Worm (Caenorhabditis elegans): ENCODE data around the gene srsx-16.

The srsx-16 gene

DNA sequence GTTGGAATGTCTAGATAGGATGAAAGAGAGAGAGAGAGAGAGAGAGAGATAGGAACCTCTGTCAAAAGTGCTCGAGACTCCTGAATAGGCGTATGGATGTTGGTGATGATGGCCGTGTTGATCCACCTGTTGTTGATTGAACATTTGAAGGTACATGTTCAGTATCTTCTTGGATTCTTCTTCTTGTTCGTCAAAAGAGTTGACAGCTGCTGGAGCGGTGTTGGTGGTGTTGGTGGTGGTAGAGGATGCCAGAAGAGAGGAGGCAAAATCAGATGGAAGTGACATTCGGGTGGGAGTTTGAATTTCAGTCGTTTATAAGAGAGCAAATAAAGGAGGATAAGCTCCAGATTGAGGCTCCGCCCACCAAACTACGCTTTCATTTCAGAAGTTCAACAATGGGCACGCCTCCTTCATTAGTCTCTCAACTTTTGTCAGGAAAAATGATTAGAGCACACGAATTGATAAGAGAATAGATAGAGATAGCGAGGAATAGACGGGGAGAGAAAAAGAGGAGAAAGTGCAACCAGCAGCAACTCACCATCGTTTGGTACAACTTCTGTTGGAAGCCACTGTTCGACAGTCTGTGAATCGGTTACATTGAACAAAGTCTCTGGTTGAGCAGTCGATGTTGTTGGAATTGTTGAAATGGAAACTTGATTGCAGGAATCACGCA, 33.4 kb upstream of the srsx-16 start:
- no peak for TF ChIP-seq tbx-37 (GFP tag; conservative IDR thresholded peaks at IDR 0.05)
- TF ChIP-seq ama-1 (optimal IDR thresholded peaks at IDR 0.05): peak; percentile 27

DNA sequence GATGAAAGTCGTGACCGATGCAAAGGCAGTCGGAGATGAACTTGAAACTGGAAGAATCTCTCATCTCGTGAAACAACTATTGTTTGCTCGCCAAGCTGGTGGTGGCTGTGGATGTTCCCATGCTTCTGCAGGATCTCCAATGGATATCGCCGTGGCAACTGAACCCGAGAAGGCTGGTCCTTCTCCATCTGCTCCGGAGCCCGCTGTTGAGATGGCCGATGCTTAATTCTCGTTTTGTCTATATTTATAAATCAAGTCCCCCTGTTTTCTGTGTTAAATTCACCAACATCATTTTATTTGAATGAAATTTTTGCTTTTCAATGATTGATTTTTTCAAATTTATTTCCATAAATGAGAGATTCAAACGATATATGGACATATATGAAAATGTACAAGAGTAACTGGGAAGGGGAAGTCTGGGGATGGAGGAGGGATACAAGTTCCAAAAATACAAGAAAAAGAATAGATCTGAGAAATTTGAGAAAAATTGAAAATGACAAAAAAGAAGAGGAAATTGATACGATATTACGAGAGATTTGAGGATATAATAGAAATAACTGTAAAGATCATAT, 31.3 kb upstream of the srsx-16 start:
- TF ChIP-seq ets-7 (tag; optimal IDR thresholded peaks at IDR 0.05): no peak
- TF ChIP-seq ceh-36 (tag; optimal IDR thresholded peaks at IDR 0.05): no peak
- no peak for TF ChIP-seq ceh-13 (GFP tag; optimal IDR thresholded peaks at IDR 0.05)
- no peak for TF ChIP-seq tbx-11 (GFP tag; IDR thresholded peaks at IDR 0.05)

DNA sequence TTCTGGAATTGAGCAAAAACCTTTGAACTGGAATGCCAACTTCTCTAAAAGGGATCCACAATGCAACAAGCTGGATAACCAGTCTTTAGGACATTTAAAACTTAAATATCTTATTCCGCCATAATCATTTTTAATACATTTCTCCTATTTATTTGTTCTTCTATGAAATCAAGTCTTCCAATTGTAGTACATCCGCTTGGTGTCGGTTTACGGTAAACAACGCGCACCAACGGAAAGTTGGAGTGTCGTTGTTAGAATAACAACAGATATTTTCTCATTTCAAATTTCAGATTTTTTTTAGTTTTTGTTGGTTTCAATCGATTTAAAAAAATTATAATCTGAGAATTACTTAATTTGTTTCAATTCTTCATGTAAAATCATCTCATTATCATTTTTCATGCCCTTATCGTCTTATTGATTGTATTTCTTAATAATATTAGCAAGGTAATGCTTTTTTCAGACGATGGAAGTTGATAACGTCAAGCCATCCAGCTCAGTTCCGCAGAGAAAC, 29.6 kb upstream of the srsx-16 start, which contains the start of gene csn-5:
TSS of gene csn-5 (plus strand) at position 461 of the 511 bp plus-strand sequence.
- TF ChIP-seq ceh-36 (tag; optimal IDR thresholded peaks at IDR 0.05) (no peak), aly-1 (tag; optimal IDR thresholded peaks at IDR 0.05) (no peak), F13C5.2 (tag; optimal IDR thresholded peaks at IDR 0.05) (no peak), flt-1 (GFP tag; IDR thresholded peaks at IDR 0.05) (no peak), tbx-11 (GFP tag; IDR thresholded peaks at IDR 0.05) (no peak), ama-1 (optimal IDR thresholded peaks at IDR 0.05) (no peak)

DNA sequence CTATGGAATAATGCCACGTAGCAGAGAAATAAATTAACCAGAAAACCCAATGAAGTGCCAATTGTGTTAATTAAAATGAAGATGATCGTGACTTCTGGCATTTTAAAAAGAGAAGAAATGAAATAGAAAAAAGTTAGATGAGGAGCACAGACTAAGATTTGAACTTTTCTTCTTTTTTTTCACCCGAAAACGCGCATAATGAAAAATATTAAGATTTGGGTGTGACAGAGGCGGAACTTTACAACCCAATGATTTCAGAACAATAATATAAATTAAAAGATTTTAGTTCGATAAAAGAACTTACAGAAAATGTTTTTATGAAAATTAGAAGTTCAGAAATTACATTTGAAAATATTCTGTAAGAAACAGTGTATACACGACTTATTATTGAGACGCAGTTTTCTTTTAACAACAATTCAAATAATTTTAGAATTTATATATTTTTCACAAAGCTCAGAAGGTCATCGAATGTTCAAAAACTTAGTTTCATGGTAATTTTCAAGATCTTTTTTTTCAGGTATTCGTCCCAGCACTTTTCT, 26.0 kb upstream of the srsx-16 start, which contains the start of the genes srd-8 and B0547.2:
TSS of gene srd-8 (minus strand) at position 101 of the 539 bp plus-strand sequence.
TSS of gene B0547.2 (plus strand) at position 489 of the 539 bp plus-strand sequence.
- TF ChIP-seq hmbx-1 (tag; optimal IDR thresholded peaks at IDR 0.05): no peak
- no peak for TF ChIP-seq aly-1 (tag; optimal IDR thresholded peaks at IDR 0.05)
- TF ChIP-seq scrt-1 (GFP tag; IDR thresholded peaks at IDR 0.05): no peak
- no peak for TF ChIP-seq ets-7 (tag; optimal IDR thresholded peaks at IDR 0.05)

DNA sequence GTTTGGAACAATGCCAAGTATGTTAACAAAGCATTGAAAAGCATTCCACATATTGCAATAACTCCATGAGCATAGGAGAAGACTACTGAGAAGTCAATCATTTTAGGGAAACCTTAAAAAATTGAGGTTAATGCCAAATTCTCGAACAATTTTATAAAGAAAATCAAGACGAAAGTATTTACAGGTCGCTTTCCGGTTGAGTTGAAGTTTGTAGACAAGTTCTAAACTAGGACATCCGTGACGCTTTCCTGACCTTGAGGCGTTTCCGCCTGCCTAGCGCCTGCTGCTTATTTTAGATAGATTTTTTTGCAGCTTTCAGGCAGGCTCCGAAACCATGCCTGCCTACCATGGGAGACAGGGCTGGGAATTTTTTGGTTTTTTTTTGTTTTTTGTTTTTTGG, 16.0 kb upstream of the srsx-16 start, which contains the start of gene srd-13:
TSS of gene srd-13 (minus strand) at position 101 of the 400 bp plus-strand sequence.
- TF ChIP-seq ama-1 (optimal IDR thresholded peaks at IDR 0.05) (no peak), aly-1 (tag; optimal IDR thresholded peaks at IDR 0.05) (no peak), tbx-37 (GFP tag; conservative IDR thresholded peaks at IDR 0.05) (no peak), ceh-36 (tag; optimal IDR thresholded peaks at IDR 0.05) (no peak), hmg-4 (GFP tag; optimal IDR thresholded peaks at IDR 0.05) (no peak), pes-1 (GFP tag; IDR thresholded peaks at IDR 0.05) (no peak), tbx-11 (GFP tag; IDR thresholded peaks at IDR 0.05) (no peak), sea-1 (GFP tag; conservative IDR thresholded peaks at IDR 0.05) (no peak), hmbx-1 (tag; optimal IDR thresholded peaks at IDR 0.05) (no peak), ets-7 (tag; optimal IDR thresholded peaks at IDR 0.05) (no peak), F13C5.2 (tag; optimal IDR thresholded peaks at IDR 0.05) (no peak), ceh-13 (GFP tag; optimal IDR thresholded peaks at IDR 0.05) (no peak), flt-1 (GFP tag; IDR thresholded peaks at IDR 0.05) (no peak), hnd-1 (tag; optimal IDR thresholded peaks at IDR 0.05) (no peak)

DNA sequence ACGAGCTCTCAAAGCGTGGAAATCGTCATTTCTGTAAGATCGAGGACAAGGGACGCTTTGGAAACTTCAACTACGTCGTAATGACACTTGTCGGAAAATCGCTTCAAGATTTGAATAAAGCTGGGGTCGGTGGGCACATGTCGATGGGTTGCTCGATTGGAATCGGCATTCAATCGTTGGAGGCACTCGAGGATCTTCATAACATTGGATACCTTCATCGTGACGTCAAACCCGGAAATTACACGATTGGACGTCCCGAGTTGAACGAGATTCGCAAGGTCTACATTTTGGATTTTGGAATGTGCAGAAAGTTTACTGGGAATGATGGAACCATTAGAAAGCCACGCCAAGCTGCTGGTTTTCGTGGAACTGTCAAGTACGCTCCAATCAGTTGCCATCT, 13.0 kb upstream of the srsx-16 start:
- TF ChIP-seq ets-7 (tag; optimal IDR thresholded peaks at IDR 0.05) (no peak), aly-1 (tag; optimal IDR thresholded peaks at IDR 0.05) (no peak), ceh-36 (tag; optimal IDR thresholded peaks at IDR 0.05) (no peak), hmg-4 (GFP tag; optimal IDR thresholded peaks at IDR 0.05) (no peak)

DNA sequence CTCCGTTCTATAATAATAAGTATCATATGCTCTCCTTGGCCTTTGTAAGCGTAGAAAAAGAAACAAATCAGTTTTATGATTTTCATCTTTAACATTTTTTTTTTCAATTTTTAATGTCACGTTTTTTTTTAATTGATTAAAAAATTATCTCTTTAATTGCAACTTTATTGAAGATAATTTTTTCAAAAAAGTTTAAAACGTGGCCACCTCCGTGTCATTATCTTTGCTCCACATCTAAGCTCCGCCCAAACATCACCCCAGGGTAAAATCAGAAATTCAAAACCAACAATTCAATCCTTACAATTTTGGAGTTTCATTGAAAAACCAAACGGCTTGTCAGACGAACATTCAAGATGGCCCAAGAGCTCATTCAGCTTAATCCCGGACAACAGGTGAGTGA, 12.1 kb upstream of the srsx-16 start, which contains the start of gene ttbk-8.2:
TSS of gene ttbk-8.2 (plus strand) at position 301 of the 400 bp plus-strand sequence.
- TF ChIP-seq hmg-4 (GFP tag; optimal IDR thresholded peaks at IDR 0.05) (no peak), sea-1 (GFP tag; conservative IDR thresholded peaks at IDR 0.05) (no peak), aly-1 (tag; optimal IDR thresholded peaks at IDR 0.05) (no peak), tra-4 (tag; optimal IDR thresholded peaks at IDR 0.05) (no peak), ceh-13 (GFP tag; optimal IDR thresholded peaks at IDR 0.05) (no peak), hmbx-1 (tag; optimal IDR thresholded peaks at IDR 0.05) (no peak), pes-1 (GFP tag; IDR thresholded peaks at IDR 0.05) (no peak)

DNA sequence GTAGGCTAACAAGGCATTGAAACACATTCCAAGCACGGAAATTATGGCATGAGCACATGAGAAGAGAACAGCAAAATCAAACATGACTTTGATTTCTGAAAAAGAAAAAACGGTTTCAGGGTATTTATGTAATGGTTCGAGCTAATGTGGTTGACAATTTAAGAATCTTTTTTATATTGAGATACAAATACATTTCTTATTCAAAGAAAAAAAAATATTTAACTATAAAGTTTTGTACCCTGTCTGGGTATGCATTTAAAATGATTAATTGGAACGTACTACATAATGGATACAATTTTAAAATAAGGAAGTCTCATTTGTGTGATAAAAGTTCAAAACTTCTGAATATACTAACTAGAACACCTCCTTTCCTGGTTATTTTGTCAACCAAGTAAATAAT, 10.6 kb upstream of the srsx-16 start, which contains the start of gene srd-12:
TSS of gene srd-12 (minus strand) at position 101 of the 400 bp plus-strand sequence.
- TF ChIP-seq hnd-1 (tag; optimal IDR thresholded peaks at IDR 0.05) (no peak), ama-1 (optimal IDR thresholded peaks at IDR 0.05) (no peak), B0310.2 (tag; optimal IDR thresholded peaks at IDR 0.05) (no peak), pes-1 (GFP tag; IDR thresholded peaks at IDR 0.05) (no peak), flt-1 (GFP tag; IDR thresholded peaks at IDR 0.05) (no peak), ceh-13 (GFP tag; optimal IDR thresholded peaks at IDR 0.05) (no peak), hmbx-1 (tag; optimal IDR thresholded peaks at IDR 0.05) (no peak), ceh-36 (tag; optimal IDR thresholded peaks at IDR 0.05) (no peak), F13C5.2 (tag; optimal IDR thresholded peaks at IDR 0.05) (no peak), tra-4 (tag; optimal IDR thresholded peaks at IDR 0.05) (no peak), sea-1 (GFP tag; conservative IDR thresholded peaks at IDR 0.05) (no peak), tbx-11 (GFP tag; IDR thresholded peaks at IDR 0.05) (no peak), scrt-1 (GFP tag; IDR thresholded peaks at IDR 0.05) (no peak), aly-1 (tag; optimal IDR thresholded peaks at IDR 0.05) (no peak), ets-7 (tag; optimal IDR thresholded peaks at IDR 0.05) (no peak), tbx-37 (GFP tag; conservative IDR thresholded peaks at IDR 0.05) (no peak), hmg-4 (GFP tag; optimal IDR thresholded peaks at IDR 0.05) (no peak)
